Fruit fly (Drosophila melanogaster) whole organism: ENCODE data around the gene rdgA.

Experiments
- CG8478 ChIP-seq: fragments of >200 bp; optimal IDR thresholded peaks from 2 replicates; lab custom pipeline; 2018; ENCODE audit warnings: inconsistent platforms
- Dll ChIP-seq: fragments of >200 bp; optimal IDR thresholded peaks from 2 replicates; lab custom pipeline; 2017
- EcR ChIP-seq, 2 experiments: fragments of >200 bp; optimal IDR thresholded peaks; 2 replicates each; lab custom pipeline; 2017; ENCODE audit warnings: missing biosample characterization in 2 of 2, missing genetic modification characterization in 2 of 2, missing genetic modification reagents in 2 of 2
- pan ChIP-seq: fragments of >200 bp; optimal IDR thresholded peaks from 2 replicates; lab custom pipeline; 2017
- psq ChIP-seq: fragments of >200 bp; optimal IDR thresholded peaks from 2 replicates; lab custom pipeline; 2017
- usp ChIP-seq: fragments of >200 bp; optimal IDR thresholded peaks from 2 replicates; lab custom pipeline; 2017; ENCODE audit warnings: missing biosample characterization, missing genetic modification characterization, mixed read lengths

Gene rdgA

DNA sequence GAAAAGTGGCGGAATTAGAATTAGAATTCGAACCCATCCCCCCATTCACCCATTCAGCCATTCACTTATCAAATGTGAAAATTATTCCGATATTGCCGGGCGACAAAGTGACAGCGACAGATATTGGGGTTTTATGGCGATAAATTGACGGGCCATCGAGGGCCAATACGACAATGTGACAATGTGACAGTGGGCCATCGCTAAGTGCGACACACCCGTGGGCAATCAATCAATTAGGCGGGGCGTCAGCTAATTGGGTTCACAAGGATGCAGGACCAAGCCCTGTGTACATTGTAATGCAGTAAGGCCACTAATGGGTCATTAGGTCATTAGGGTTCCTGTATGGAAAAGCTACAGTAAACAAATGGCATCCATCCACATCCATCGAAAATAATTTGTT lies 167.2 kb downstream of the rdgA start:
- no peak for TF ChIP-seq usp (GFP tag; lab: Kevin White, UChicago)
- no peak for TF ChIP-seq psq
- no peak for TF ChIP-seq pan (lab: Kevin White, UChicago)
- no peak for TF ChIP-seq Dll (lab: Kevin White, UChicago)
- TF ChIP-seq CG8478 (lab: Kevin White, UChicago) = no peak
- no peak for TF ChIP-seq EcR (GFP tag; optimal IDR thresholded peaks at IDR 0.05; lab: Kevin White, UChicago)

DNA sequence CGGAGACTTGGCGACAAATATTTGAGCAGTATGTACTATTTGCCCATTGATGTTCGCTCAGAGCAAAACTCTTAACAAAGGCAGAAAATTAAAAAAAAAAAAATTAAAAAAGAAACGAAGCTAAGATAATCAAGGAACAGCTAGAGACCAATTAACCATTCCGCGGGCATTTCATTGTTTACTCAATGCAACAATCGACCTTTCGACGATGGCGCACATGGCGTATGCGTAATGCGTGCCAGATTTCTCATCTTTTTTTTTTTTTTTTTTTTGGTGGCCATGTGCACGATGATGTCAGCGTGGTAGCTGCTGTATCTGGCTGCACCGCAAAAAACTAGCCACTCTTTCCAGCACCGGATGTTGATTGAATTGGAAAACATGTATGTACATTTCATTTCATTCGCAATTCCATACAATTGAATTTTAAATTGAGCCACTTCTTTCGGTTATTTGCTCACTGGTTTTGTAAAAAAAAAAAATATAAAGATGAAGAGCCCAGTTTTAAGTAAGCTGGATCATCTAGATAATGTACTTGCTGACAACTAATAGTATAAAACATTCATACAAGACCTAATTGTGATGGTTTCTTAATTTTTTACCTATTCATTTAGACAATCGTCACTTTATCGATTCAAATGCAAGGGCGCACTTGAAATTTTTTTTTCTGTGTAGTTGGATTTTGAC lies 168.9 kb downstream of the rdgA start:
- no peak for TF ChIP-seq CG8478 (lab: Kevin White, UChicago)
- TF ChIP-seq usp (GFP tag; lab: Kevin White, UChicago) = no peak
- TF ChIP-seq pan (lab: Kevin White, UChicago) = no peak
- TF ChIP-seq EcR (GFP tag; optimal IDR thresholded peaks at IDR 0.05; lab: Kevin White, UChicago) = no peak
- TF ChIP-seq psq = no peak
- TF ChIP-seq Dll (lab: Kevin White, UChicago) = no peak

DNA sequence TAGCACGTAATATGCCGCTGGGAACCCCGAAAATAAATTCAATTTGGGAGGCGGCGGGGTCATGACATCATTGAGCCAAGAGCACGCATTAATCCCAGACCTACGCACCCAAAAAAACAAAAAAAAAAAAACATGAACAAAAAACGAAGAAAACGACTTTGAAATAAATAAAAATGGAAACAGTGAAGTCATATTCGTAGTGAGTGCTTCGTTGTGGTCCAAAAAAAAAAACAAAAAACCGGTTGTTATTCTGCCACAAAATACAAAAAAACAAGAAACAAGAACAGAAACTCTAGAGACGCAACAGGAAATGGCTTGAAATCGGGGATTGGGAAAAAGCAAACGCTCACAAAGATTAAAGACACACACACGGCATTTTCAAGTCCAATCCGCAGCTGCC lies 170.7 kb downstream of the rdgA start:
- TF ChIP-seq Dll (lab: Kevin White, UChicago) (no peak), pan (lab: Kevin White, UChicago) (no peak), EcR (GFP tag; optimal IDR thresholded peaks at IDR 0.05; lab: Kevin White, UChicago) (no peak), psq (no peak), CG8478 (lab: Kevin White, UChicago) (no peak), usp (GFP tag; lab: Kevin White, UChicago) (no peak)

DNA sequence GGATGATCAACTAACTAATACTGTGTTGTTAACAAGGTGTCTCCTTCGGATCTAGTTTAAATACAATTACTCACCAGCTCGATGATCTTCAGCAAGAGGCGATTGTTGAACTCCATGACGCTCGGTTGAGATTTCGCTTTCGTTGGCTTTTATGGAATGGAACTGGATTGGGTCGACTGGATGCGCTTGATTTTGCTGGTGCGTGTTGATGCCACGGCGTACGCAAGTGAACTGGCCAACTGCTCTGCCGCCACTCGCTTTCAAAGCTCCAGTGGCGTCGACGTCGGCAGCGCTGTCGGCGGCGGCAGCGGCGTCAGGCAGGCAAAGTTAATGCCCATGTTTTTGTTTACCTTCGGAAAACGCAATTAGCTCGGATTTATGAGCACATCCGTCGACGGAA lies 171.4 kb downstream of the rdgA start, which contains the start of gene CG44325:
Gene CG44325, minus strand, starts transcription at position 237 of the 400 bp plus-strand sequence.
- TF ChIP-seq Dll (lab: Kevin White, UChicago) (no peak), psq (no peak), pan (lab: Kevin White, UChicago) (no peak), EcR (GFP tag; optimal IDR thresholded peaks at IDR 0.05; lab: Kevin White, UChicago) (no peak), usp (GFP tag; lab: Kevin White, UChicago) (no peak), CG8478 (lab: Kevin White, UChicago) (no peak)
